Worm (Caenorhabditis elegans) whole organism, L2 larva: ENCODE results near the gene ZK1307.7.

Source experiments
- R02D3.7 ChIP-seq: fragments of 150-350 bp; optimal IDR thresholded peaks from 2 replicates; lab custom pipeline; 2014; ENCODE audit warnings: missing biosample characterization, missing genetic modification characterization
- nhr-23 ChIP-seq: fragments of 150-350 bp; optimal IDR thresholded peaks from 2 replicates; lab custom pipeline; 2014; ENCODE audit warnings: missing biosample characterization, missing genetic modification reagents, missing genetic modification characterization
- sma-9 ChIP-seq, 2 experiments: fragments of 150-350 bp in 1 of 2; sonication (generic microtip) in 1 of 2; optimal IDR thresholded peaks; 2 replicates each; lab custom pipeline; 2014 to 2016; ENCODE audit warnings: missing genetic modification characterization in 2 of 2, mild to moderate bottlenecking in 1 of 2, missing biosample characterization in 1 of 2, missing compliant biosample characterization in 1 of 2, missing genetic modification reagents in 1 of 2, moderate library complexity in 1 of 2
- snpc-4 ChIP-seq: fragments of 150-350 bp; optimal IDR thresholded peaks from 2 replicates; lab custom pipeline; 2014; ENCODE audit warnings: missing biosample characterization, missing genetic modification characterization
- zag-1 ChIP-seq: fragments of 150-350 bp; optimal IDR thresholded peaks from 2 replicates; lab custom pipeline; 2014; ENCODE audit warnings: missing biosample characterization, missing genetic modification characterization
- ztf-11 ChIP-seq: sonication (generic microtip); optimal IDR thresholded peaks from 2 replicates; lab custom pipeline; 2017; ENCODE audit warnings: missing biosample characterization, missing genetic modification characterization

ce11 chrII:9611347-9611923 is 25.0 kb upstream of the ZK1307.7 start, which contains the start of the genes T15H9.5 and T15H9.4:
- TF ChIP-seq snpc-4: no peak
- no peak for TF ChIP-seq zag-1 (tag; lab: Kevin White, UChicago)
- no peak for TF ChIP-seq R02D3.7 (tag; lab: Kevin White, UChicago)
- no peak for TF ChIP-seq sma-9 (GFP tag; optimal IDR thresholded peaks at IDR 0.05; lab: Kevin White, UChicago)
- TF ChIP-seq sma-9 (tag; optimal IDR thresholded peaks at IDR 0.05; lab: Kevin White, UChicago): no peak
- no peak for TF ChIP-seq nhr-23
- TF ChIP-seq ztf-11: no peak
